Fruit fly (Drosophila melanogaster) whole organism, embryonic: Measurements from ENCODE around the gene Nt5b.

ENCODE experiments used
- B-H2 ChIP-seq: fragments of 200-800 bp; sonication (Bioruptor generic); optimal IDR thresholded peaks from 2 replicates; lab custom pipeline; 2018; ENCODE audit warnings: missing biosample characterization, mild to moderate bottlenecking, missing genetic modification characterization
- CG10267 ChIP-seq: fragments of 200-800 bp; sonication (Bioruptor generic); optimal IDR thresholded peaks from 2 replicates; lab custom pipeline; 2018; ENCODE audit warnings: missing biosample characterization, mild to moderate bottlenecking, missing genetic modification characterization, moderate library complexity
- CG12071 ChIP-seq: fragments of 200-800 bp; sonication (Bioruptor generic); optimal IDR thresholded peaks from 3 replicates; lab custom pipeline; 2018; ENCODE audit warnings: missing biosample characterization, mild to moderate bottlenecking, missing genetic modification characterization
- CG13424 ChIP-seq: fragments of 200-800 bp; sonication (Bioruptor generic); optimal IDR thresholded peaks from 2 replicates; lab custom pipeline; 2019; ENCODE audit warnings: missing biosample characterization, mild to moderate bottlenecking, missing genetic modification characterization, moderate library complexity
- CG13624 ChIP-seq: fragments of 200-800 bp; sonication (Bioruptor generic); optimal IDR thresholded peaks from 2 replicates; lab custom pipeline; 2016; ENCODE audit warnings: missing biosample characterization, missing genetic modification characterization
- CG14014 ChIP-seq: fragments of 200-800 bp; sonication (Bioruptor generic); IDR thresholded peaks from 2 replicates; pipeline ENCODE4 v1.3.6; 2022; ENCODE audit warnings: missing biosample characterization, missing genetic modification characterization
- CG14441 ChIP-seq: fragments of 200-800 bp; sonication (Bioruptor generic); IDR thresholded peaks from 2 replicates; pipeline ENCODE4 v1.3.6; 2022; ENCODE audit warnings: missing biosample characterization, missing genetic modification characterization
- CG15514 ChIP-seq: fragments of 200-800 bp; sonication (Bioruptor generic); optimal IDR thresholded peaks from 3 replicates; lab custom pipeline; 2017; ENCODE audit warnings: missing biosample characterization, missing genetic modification characterization, mild to moderate bottlenecking, moderate library complexity, missing genetic modification reagents
- CG16815 ChIP-seq: fragments of 200-800 bp; sonication (Bioruptor generic); optimal IDR thresholded peaks from 3 replicates; lab custom pipeline; 2017; ENCODE audit warnings: missing biosample characterization, mild to moderate bottlenecking, missing genetic modification characterization
- CG17186 ChIP-seq: fragments of 200-800 bp; sonication (Bioruptor generic); optimal IDR thresholded peaks from 3 replicates; lab custom pipeline; 2017; ENCODE audit warnings: missing biosample characterization, missing genetic modification reagents, missing genetic modification characterization
- CG18262 ChIP-seq: fragments of 200-800 bp; optimal IDR thresholded peaks from 3 replicates; lab custom pipeline; 2019; ENCODE audit warnings: missing biosample characterization, mild to moderate bottlenecking, missing genetic modification characterization, moderate library complexity
- CG1832 ChIP-seq: fragments of 200-800 bp; sonication (Bioruptor generic); optimal IDR thresholded peaks from 2 replicates; lab custom pipeline; 2017; ENCODE audit warnings: missing biosample characterization, mild to moderate bottlenecking, missing genetic modification characterization, inconsistent platforms
- CG2202 ChIP-seq: fragments of 200-800 bp; sonication (Bioruptor generic); optimal IDR thresholded peaks from 2 replicates; lab custom pipeline; 2018; ENCODE audit warnings: missing biosample characterization, mild to moderate bottlenecking, missing genetic modification characterization
- CG31365 ChIP-seq: fragments of 200-800 bp; sonication (Bioruptor generic); optimal IDR thresholded peaks from 2 replicates; lab custom pipeline; 2018; ENCODE audit warnings: missing biosample characterization, mild to moderate bottlenecking, missing genetic modification characterization
- CG32532 ChIP-seq: fragments of 200-800 bp; sonication (Bioruptor generic); IDR thresholded peaks from 2 replicates; pipeline ENCODE4 v1.3.6; 2022; ENCODE audit warnings: missing biosample characterization, missing genetic modification characterization
- CG32772 ChIP-seq: fragments of 200-800 bp; sonication (Bioruptor generic); IDR thresholded peaks from 2 replicates; pipeline ENCODE4 v1.3.6; 2022; ENCODE audit warnings: missing biosample characterization, missing genetic modification characterization
- CG5245 ChIP-seq: fragments of 200-800 bp; sonication (Bioruptor generic); optimal IDR thresholded peaks from 3 replicates; lab custom pipeline; 2016; ENCODE audit warnings: missing biosample characterization, missing genetic modification characterization
- CG6689 ChIP-seq: fragments of 200-800 bp; sonication (Bioruptor generic); IDR thresholded peaks from 2 replicates; pipeline ENCODE4 v1.3.6; 2022; ENCODE audit warnings: missing biosample characterization, missing genetic modification characterization
- CG6813 ChIP-seq: fragments of 200-800 bp; sonication (Bioruptor generic); optimal IDR thresholded peaks from 2 replicates; lab custom pipeline; 2017; ENCODE audit warnings: missing biosample characterization, missing genetic modification characterization, mild to moderate bottlenecking, moderate library complexity, missing genetic modification reagents
- CG7745 ChIP-seq: fragments of 200-800 bp; sonication (Bioruptor generic); optimal IDR thresholded peaks from 2 replicates; lab custom pipeline; 2018; ENCODE audit warnings: missing biosample characterization, mild to moderate bottlenecking, missing genetic modification characterization, moderate library complexity
- CG7963 ChIP-seq: fragments of 200-800 bp; sonication (Bioruptor generic); IDR thresholded peaks from 3 replicates; pipeline ENCODE4 v1.3.6; 2022; ENCODE audit warnings: missing biosample characterization, missing genetic modification characterization; ENCODE audit not compliant: partially characterized antibody
- Doc3 ChIP-seq: fragments of 200-800 bp; sonication (Bioruptor generic); IDR thresholded peaks from 3 replicates; pipeline ENCODE4 v1.3.6; 2022; ENCODE audit warnings: missing biosample characterization, missing genetic modification characterization; ENCODE audit not compliant: partially characterized antibody
- Dp ChIP-seq: fragments of 200-800 bp; sonication (Bioruptor generic); optimal IDR thresholded peaks from 2 replicates; lab custom pipeline; 2018; ENCODE audit warnings: missing biosample characterization, mild to moderate bottlenecking, missing genetic modification characterization, moderate library complexity
- Fer1 ChIP-seq: fragments of 200-800 bp; sonication (Bioruptor generic); optimal IDR thresholded peaks from 2 replicates; lab custom pipeline; 2017; ENCODE audit warnings: missing biosample characterization, mild to moderate bottlenecking, missing genetic modification characterization
- HLH4C ChIP-seq: fragments of 200-800 bp; sonication (Bioruptor generic); IDR thresholded peaks from 3 replicates; pipeline ENCODE4 v1.3.6; 2022; ENCODE audit warnings: missing biosample characterization, missing genetic modification characterization; ENCODE audit not compliant: partially characterized antibody
- Hand ChIP-seq: fragments of 200-800 bp; sonication (Bioruptor generic); optimal IDR thresholded peaks from 2 replicates; lab custom pipeline; 2017; ENCODE audit warnings: mild to moderate bottlenecking, missing biosample characterization, missing genetic modification reagents, missing genetic modification characterization
- Kr ChIP-seq: fragments of 200-800 bp; sonication (Bioruptor generic); optimal IDR thresholded peaks from 2 replicates; lab custom pipeline; 2017; ENCODE audit warnings: missing biosample characterization, mild to moderate bottlenecking, missing genetic modification characterization
- Optix ChIP-seq: fragments of 200-800 bp; sonication (Bioruptor generic); IDR thresholded peaks from 3 replicates; pipeline ENCODE4 v1.3.6; 2022; ENCODE audit warnings: missing biosample characterization, missing genetic modification characterization
- Spps ChIP-seq: fragments of 200-800 bp; sonication (Bioruptor generic); optimal IDR thresholded peaks from 2 replicates; lab custom pipeline; 2018; ENCODE audit warnings: missing biosample characterization, mild to moderate bottlenecking, missing genetic modification characterization
- Usf ChIP-seq: fragments of 200-800 bp; sonication (Bioruptor generic); optimal IDR thresholded peaks from 2 replicates; lab custom pipeline; 2017; ENCODE audit warnings: missing genotype, missing biosample characterization, missing genetic modification characterization
- aop ChIP-seq: fragments of 200-800 bp; sonication (Bioruptor generic); IDR thresholded peaks from 2 replicates; pipeline ENCODE4 v1.3.6; 2022; ENCODE audit warnings: missing biosample characterization, missing genetic modification characterization
- ara ChIP-seq: fragments of 200-800 bp; sonication (Bioruptor generic); IDR thresholded peaks from 2 replicates; pipeline ENCODE4 v1.3.6; 2022; ENCODE audit warnings: missing biosample characterization, missing genetic modification characterization
- bab2 ChIP-seq: fragments of 200-800 bp; sonication (Bioruptor generic); optimal IDR thresholded peaks from 2 replicates; lab custom pipeline; 2016; ENCODE audit warnings: missing biosample characterization, missing genetic modification characterization
- btn ChIP-seq: fragments of 200-800 bp; sonication (Bioruptor generic); optimal IDR thresholded peaks from 2 replicates; lab custom pipeline; 2016; ENCODE audit warnings: missing biosample characterization, missing genetic modification characterization
- chm ChIP-seq: fragments of 200-800 bp; sonication (Bioruptor generic); IDR thresholded peaks from 2 replicates; pipeline ENCODE4 v1.3.6; 2022; ENCODE audit warnings: missing biosample characterization, missing genetic modification characterization
- dm ChIP-seq: fragments of 200-800 bp; sonication (Bioruptor generic); optimal IDR thresholded peaks from 3 replicates; lab custom pipeline; 2016; ENCODE audit warnings: missing biosample characterization, missing genetic modification characterization
- emc ChIP-seq: fragments of 200-800 bp; sonication (Bioruptor generic); optimal IDR thresholded peaks from 2 replicates; lab custom pipeline; 2016; ENCODE audit warnings: missing biosample characterization, missing genetic modification characterization
- gfzf ChIP-seq: fragments of 200-800 bp; sonication (Bioruptor generic); optimal IDR thresholded peaks from 2 replicates; lab custom pipeline; 2016; ENCODE audit warnings: missing biosample characterization, mild to moderate bottlenecking, missing genetic modification characterization, moderate library complexity
- h ChIP-seq: fragments of >200 bp; optimal IDR thresholded peaks from 2 replicates; lab custom pipeline; 2017
- hkb ChIP-seq, 2 experiments: fragments of 200-800 bp in 1 of 2; fragments of >200 bp in 1 of 2; sonication (Bioruptor generic) in 1 of 2; IDR thresholded peaks in 1 of 2; optimal IDR thresholded peaks in 1 of 2; 2 replicates each; pipeline versions ENCODE4 v1.3.6 to Lab custom; 2017 to 2022; ENCODE audit warnings: missing biosample characterization in 1 of 2, missing genetic modification characterization in 1 of 2
- jing ChIP-seq: fragments of 200-800 bp; sonication (Bioruptor generic); optimal IDR thresholded peaks from 2 replicates; lab custom pipeline; 2018; ENCODE audit warnings: missing biosample characterization, mild to moderate bottlenecking, missing genetic modification characterization
- kah ChIP-seq: fragments of 200-800 bp; sonication (Bioruptor generic); optimal IDR thresholded peaks from 2 replicates; lab custom pipeline; 2018; ENCODE audit warnings: missing biosample characterization, mild to moderate bottlenecking, missing genetic modification characterization
- klu ChIP-seq: fragments of 200-800 bp; sonication (Bioruptor generic); IDR thresholded peaks from 2 replicates; pipeline ENCODE4 v1.3.6; 2022; ENCODE audit warnings: missing biosample characterization, missing genetic modification characterization
- luna ChIP-seq: fragments of 200-800 bp; sonication (Bioruptor generic); optimal IDR thresholded peaks from 2 replicates; lab custom pipeline; 2016; ENCODE audit warnings: missing biosample characterization, missing genetic modification characterization
- mirr ChIP-seq: fragments of 200-800 bp; sonication (Bioruptor generic); optimal IDR thresholded peaks from 3 replicates; lab custom pipeline; 2018; ENCODE audit warnings: missing biosample characterization, mild to moderate bottlenecking, missing genetic modification characterization
- pita ChIP-seq: fragments of 200-800 bp; sonication (Bioruptor generic); optimal IDR thresholded peaks from 2 replicates; lab custom pipeline; 2017; ENCODE audit warnings: missing biosample characterization, mild to moderate bottlenecking, missing genetic modification characterization
- sqz ChIP-seq: fragments of 200-800 bp; sonication (Bioruptor generic); optimal IDR thresholded peaks from 3 replicates; lab custom pipeline; 2018; ENCODE audit warnings: missing biosample characterization, mild to moderate bottlenecking, missing genetic modification characterization
- tup ChIP-seq: fragments of 200-800 bp; sonication (Bioruptor generic); optimal IDR thresholded peaks from 2 replicates; lab custom pipeline; 2016; ENCODE audit warnings: missing biosample characterization, mild to moderate bottlenecking, missing genetic modification characterization, moderate library complexity

The Nt5b gene

DNA sequence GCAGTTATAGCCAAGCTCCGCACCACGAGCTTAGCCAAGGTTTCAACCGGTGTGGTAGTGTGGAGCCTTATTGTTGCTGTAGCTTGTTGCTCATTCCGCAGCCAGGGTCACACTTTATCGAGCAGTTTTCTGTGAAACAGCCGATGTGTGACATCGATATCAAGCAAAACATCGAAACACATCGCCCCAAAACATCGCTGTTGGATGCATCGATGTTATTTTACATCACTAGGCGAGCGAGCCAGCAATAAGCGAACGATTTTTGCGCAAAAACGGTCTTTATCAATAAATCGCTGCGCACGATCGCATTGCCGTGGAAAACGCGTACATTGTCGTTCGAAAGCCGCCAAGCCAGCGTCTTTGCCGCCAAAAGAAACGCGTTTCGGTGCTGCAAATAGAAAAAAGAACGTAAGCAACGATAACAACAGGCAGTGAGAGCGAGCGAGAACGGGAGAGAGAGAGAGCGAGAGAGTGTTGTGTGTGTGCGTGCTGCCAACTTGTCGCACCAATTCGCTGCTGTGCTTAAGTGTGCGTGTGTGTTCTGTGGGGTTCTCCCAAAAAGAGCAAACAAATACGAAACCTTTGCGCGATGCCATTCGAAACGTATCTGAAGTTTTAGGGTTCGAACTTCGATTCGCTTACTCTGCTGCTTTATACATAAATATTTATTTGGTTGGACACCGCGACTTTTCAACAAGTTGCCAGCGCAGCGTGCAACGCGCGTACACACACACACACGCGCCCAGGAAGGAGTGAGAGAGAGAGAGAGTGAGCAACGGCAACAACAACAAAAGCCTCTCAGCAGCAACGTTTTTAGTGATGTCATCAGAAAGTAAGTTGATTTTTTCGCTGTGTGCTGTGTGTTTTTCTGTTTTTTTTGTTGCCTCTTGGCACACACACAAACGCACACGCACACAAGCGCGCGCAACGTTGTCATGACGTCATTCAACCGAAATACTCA is 38.9 kb downstream of the Nt5b start (continued):
- TF ChIP-seq CG12071 (GFP tag; lab: Kevin White, UChicago) (no peak), CG32532 (GFP tag; lab: Robert Waterston, UW) (peak; percentile 30), CG18262 (tag; lab: Kevin White, UChicago) (no peak), mirr (peak; percentile 36), B-H2 (peak; percentile 16), CG2202 (no peak), emc (GFP tag; lab: Kevin White, UChicago) (no peak), Fer1 (GFP tag; lab: Kevin White, UChicago) (no peak), luna (GFP tag; lab: Kevin White, UChicago) (peak; percentile 11), kah (peak; percentile 41), tup (GFP tag; lab: Kevin White, UChicago) (no peak), CG16815 (GFP tag; lab: Kevin White, UChicago) (no peak), CG14014 (GFP tag; lab: Robert Waterston, UW) (no peak), CG7745 (no peak), Usf (GFP tag; lab: Kevin White, UChicago) (no peak), Dp (GFP tag; lab: Kevin White, UChicago) (peak; percentile 89), Optix (GFP tag; lab: Robert Waterston, UW) (no peak), aop (GFP tag; lab: Robert Waterston, UW) (no peak), CG15514 (GFP tag; lab: Kevin White, UChicago) (peak; percentile 85), HLH4C (GFP tag; lab: Robert Waterston, UW) (peak; percentile 97), Doc3 (GFP tag; lab: Robert Waterston, UW) (peak; percentile 94), CG7963 (GFP tag; lab: Robert Waterston, UW) (peak; percentile 96), klu (GFP tag; lab: Robert Waterston, UW) (no peak), jing (GFP tag; lab: Kevin White, UChicago) (no peak), gfzf (peak; percentile 93), bab2 (GFP tag; lab: Kevin White, UChicago) (no peak), chm (peak; percentile 62; the same call in 1 of the 2 replicates), CG6689 (peak; percentile 26; the same call in 1 of the 2 replicates), CG32772 (GFP tag; lab: Robert Waterston, UW) (peak; percentile 56), sqz (peak; percentile 97), CG31365 (tag; lab: Kevin White, UChicago) (no peak), CG14441 (GFP tag; lab: Robert Waterston, UW) (0 out of 2 replicates have a peak, but pooled peaks have one; percentile 10), CG17186 (peak; percentile 96), btn (GFP tag; lab: Kevin White, UChicago) (no peak), Kr (GFP tag; lab: Kevin White, UChicago) (no peak), CG1832 (GFP tag; lab: Kevin White, UChicago) (peak; percentile 89), ara (no peak), CG13624 (GFP tag; lab: Kevin White, UChicago) (peak; percentile 43), CG10267 (peak; percentile 62), pita (GFP tag; lab: Kevin White, UChicago) (peak; percentile 87), hkb (optimal IDR thresholded peaks at IDR 0.05; lab: Kevin White, UChicago) (peak; percentile 68), hkb (GFP tag; IDR thresholded peaks at IDR 0.05; lab: Robert Waterston, UW) (no peak; the same call in 1 of the 2 replicates), CG5245 (no peak), CG13424 (tag; lab: Kevin White, UChicago) (peak; percentile 27), h (lab: Kevin White, UChicago) (no peak), Hand (GFP tag; lab: Kevin White, UChicago) (peak; percentile 45), dm (GFP tag; lab: Kevin White, UChicago) (peak; percentile 50), CG6813 (no peak), Spps (no peak)
